Worm (Caenorhabditis elegans) whole organism, young adult: ENCODE measurements around the gene R10E9.2.

ENCODE experiments used
- C06A6.2 ChIP-seq: fragments of 200-800 bp; sonication (Bioruptor generic); conservative IDR thresholded peaks from 2 replicates; pipeline ENCODE4 v1.3.6; 2022; ENCODE audit warnings: missing genetic modification characterization, missing compliant biosample characterization
- C17E4.6 ChIP-seq: fragments of 200-800 bp; sonication (Bioruptor generic); IDR thresholded peaks from 2 replicates; pipeline ENCODE4 v1.3.6; 2022; ENCODE audit warnings: missing genetic modification reagents, missing genetic modification characterization, missing compliant biosample characterization
- F23B12.7 ChIP-seq: sonication (generic microtip); optimal IDR thresholded peaks from 2 replicates; lab custom pipeline; 2017; ENCODE audit warnings: missing genetic modification characterization, mild to moderate bottlenecking, missing compliant biosample characterization, antibody characterized with exemption, moderate library complexity; ENCODE audit not compliant: insufficient read depth
- F49E8.2 ChIP-seq: sonication (generic microtip); optimal IDR thresholded peaks from 3 replicates; lab custom pipeline; 2017; ENCODE audit warnings: missing genetic modification characterization, mild to moderate bottlenecking, missing compliant biosample characterization, antibody characterized with exemption, moderate library complexity; ENCODE audit not compliant: insufficient read depth
- K12H6.12 ChIP-seq: fragments of 200-800 bp; sonication (Bioruptor generic); optimal IDR thresholded peaks from 2 replicates; lab custom pipeline; 2018; ENCODE audit warnings: mild to moderate bottlenecking, missing genetic modification characterization, missing compliant biosample characterization
- T26A5.8 ChIP-seq: sonication (generic microtip); optimal IDR thresholded peaks from 2 replicates; lab custom pipeline; 2016; ENCODE audit warnings: missing genetic modification characterization, missing compliant biosample characterization
- akir-1 ChIP-seq: fragments of 200-800 bp; sonication (Bioruptor generic); optimal IDR thresholded peaks from 2 replicates; lab custom pipeline; 2018; ENCODE audit warnings: mild to moderate bottlenecking, missing genetic modification characterization, moderate library complexity, missing compliant biosample characterization
- aptf-3 ChIP-seq: fragments of 200-800 bp; sonication (Bioruptor generic); IDR thresholded peaks from 2 replicates; pipeline ENCODE4 v1.3.6; 2022; ENCODE audit warnings: missing genetic modification characterization, missing compliant biosample characterization
- atf-7 ChIP-seq: sonication (generic microtip); optimal IDR thresholded peaks from 2 replicates; lab custom pipeline; 2017; ENCODE audit warnings: mild to moderate bottlenecking, missing genetic modification characterization, missing compliant biosample characterization
- attf-3 ChIP-seq: fragments of 200-800 bp; sonication (Bioruptor generic); conservative IDR thresholded peaks from 2 replicates; pipeline ENCODE4 v1.3.6; 2022; ENCODE audit warnings: missing genetic modification reagents, missing genetic modification characterization, missing compliant biosample characterization
- ccch-3 ChIP-seq: fragments of 200-800 bp; sonication (Bioruptor generic); optimal IDR thresholded peaks from 2 replicates; lab custom pipeline; 2018; ENCODE audit warnings: mild to moderate bottlenecking, missing genetic modification characterization, missing compliant biosample characterization
- ceh-27 ChIP-seq: fragments of 200-800 bp; sonication (Bioruptor generic); optimal IDR thresholded peaks from 2 replicates; lab custom pipeline; 2018; ENCODE audit warnings: mild to moderate bottlenecking, missing genetic modification characterization, moderate library complexity, missing compliant biosample characterization
- ceh-58 ChIP-seq: fragments of 200-800 bp; sonication (Bioruptor generic); IDR thresholded peaks from 2 replicates; pipeline ENCODE4 v1.3.6; 2022; ENCODE audit warnings: missing genetic modification characterization, missing compliant biosample characterization
- die-1 ChIP-seq: sonication (generic microtip); optimal IDR thresholded peaks from 2 replicates; lab custom pipeline; 2016; ENCODE audit warnings: missing genotype, mild to moderate bottlenecking, missing genetic modification characterization, missing compliant biosample characterization
- efl-1 ChIP-seq: fragments of 150-350 bp; optimal IDR thresholded peaks from 2 replicates; lab custom pipeline; 2014; ENCODE audit warnings: missing biosample characterization, missing genetic modification reagents, missing genetic modification characterization
- egl-44 ChIP-seq: fragments of 200-800 bp; sonication (Bioruptor generic); IDR thresholded peaks from 2 replicates; pipeline ENCODE4 v1.3.6; 2022; ENCODE audit warnings: missing genetic modification reagents, missing genetic modification characterization, missing compliant biosample characterization
- ets-4 ChIP-seq: fragments of 200-800 bp; sonication (Bioruptor generic); optimal IDR thresholded peaks from 2 replicates; lab custom pipeline; 2018; ENCODE audit warnings: mild to moderate bottlenecking, missing genetic modification characterization, missing compliant biosample characterization
- him-1 ChIP-seq: sonication (generic microtip); optimal IDR thresholded peaks from 2 replicates; lab custom pipeline; 2016; ENCODE audit warnings: missing genotype, missing genetic modification reagents, missing genetic modification characterization, missing compliant biosample characterization
- hlh-12 ChIP-seq: sonication (generic microtip); optimal IDR thresholded peaks from 2 replicates; lab custom pipeline; 2016; ENCODE audit warnings: missing genetic modification characterization, missing compliant biosample characterization
- hlh-26 ChIP-seq: fragments of 200-800 bp; sonication (Bioruptor generic); conservative IDR thresholded peaks from 2 replicates; pipeline ENCODE4 v1.3.6; 2022; ENCODE audit warnings: missing genetic modification reagents, missing genetic modification characterization, missing compliant biosample characterization
- hmg-20 ChIP-seq: fragments of 200-800 bp; sonication (Bioruptor generic); IDR thresholded peaks from 2 replicates; pipeline ENCODE4 v1.3.6; 2022; ENCODE audit warnings: missing genetic modification reagents, missing genetic modification characterization, missing compliant biosample characterization
- hrde-1 ChIP-seq: sonication (generic microtip); optimal IDR thresholded peaks from 2 replicates; lab custom pipeline; 2016; ENCODE audit warnings: missing genetic modification characterization, mild to moderate bottlenecking, missing compliant biosample characterization, moderate library complexity, missing genotype, missing genetic modification reagents, borderline replicate concordance
- hsf-1 ChIP-seq: fragments of 200-800 bp; sonication (Bioruptor generic); IDR thresholded peaks from 2 replicates; pipeline ENCODE4 v1.3.6; 2022; ENCODE audit warnings: missing genetic modification reagents, missing genetic modification characterization, missing compliant biosample characterization
- lag-1 ChIP-seq: fragments of 200-800 bp; sonication (Bioruptor generic); IDR thresholded peaks from 2 replicates; pipeline ENCODE4 v1.3.6; 2022; ENCODE audit warnings: missing genetic modification reagents, missing genetic modification characterization, missing compliant biosample characterization
- let-526 ChIP-seq: fragments of 200-800 bp; sonication (Bioruptor generic); IDR thresholded peaks from 2 replicates; pipeline ENCODE4 v1.3.6; 2022; ENCODE audit warnings: missing genetic modification reagents, missing genetic modification characterization, missing compliant biosample characterization
- lin-40 ChIP-seq: sonication (generic microtip); optimal IDR thresholded peaks from 2 replicates; lab custom pipeline; 2016; ENCODE audit warnings: missing genetic modification characterization, mild to moderate bottlenecking, missing compliant biosample characterization, missing genotype, missing genetic modification reagents
- lin-54 ChIP-seq: fragments of 200-800 bp; sonication (Bioruptor generic); optimal IDR thresholded peaks from 2 replicates; lab custom pipeline; 2018; ENCODE audit warnings: mild to moderate bottlenecking, missing genetic modification characterization, missing compliant biosample characterization
- mel-28 ChIP-seq: sonication (generic microtip); optimal IDR thresholded peaks from 2 replicates; lab custom pipeline; 2016; ENCODE audit warnings: borderline replicate concordance, mild to moderate bottlenecking, missing genetic modification characterization, missing compliant biosample characterization
- nhr-179 ChIP-seq: sonication (generic microtip); optimal IDR thresholded peaks from 2 replicates; lab custom pipeline; 2016; ENCODE audit warnings: mild to moderate bottlenecking, missing genetic modification characterization, missing compliant biosample characterization
- nhr-27 ChIP-seq: fragments of 200-800 bp; sonication (Bioruptor generic); optimal IDR thresholded peaks from 2 replicates; lab custom pipeline; 2018; ENCODE audit warnings: mild to moderate bottlenecking, missing genetic modification characterization, moderate library complexity, missing compliant biosample characterization
- rcor-1 ChIP-seq: fragments of 200-800 bp; sonication (Bioruptor generic); IDR thresholded peaks from 2 replicates; pipeline ENCODE4 v1.3.6; 2022; ENCODE audit warnings: missing genetic modification reagents, missing genetic modification characterization, missing compliant biosample characterization
- rec-8 ChIP-seq, 2 experiments: sonication (generic microtip); optimal IDR thresholded peaks; 2 replicates each; lab custom pipeline; 2016; ENCODE audit warnings: mild to moderate bottlenecking in 2 of 2, missing genetic modification characterization in 2 of 2, missing genetic modification reagents in 2 of 2, missing genotype in 2 of 2, missing biosample characterization in 1 of 2, missing compliant biosample characterization in 1 of 2, moderate library complexity in 1 of 2
- snpc-1.1 ChIP-seq: sonication (generic microtip); optimal IDR thresholded peaks from 2 replicates; lab custom pipeline; 2017; ENCODE audit warnings: missing genetic modification characterization, mild to moderate bottlenecking, missing compliant biosample characterization, antibody characterized with exemption, moderate library complexity, missing genotype, missing genetic modification reagents; ENCODE audit not compliant: insufficient read depth
- snpc-1.3 ChIP-seq: sonication (generic microtip); optimal IDR thresholded peaks from 2 replicates; lab custom pipeline; 2017; ENCODE audit warnings: missing genetic modification characterization, mild to moderate bottlenecking, missing compliant biosample characterization, antibody characterized with exemption, moderate library complexity, missing genotype, missing genetic modification reagents; ENCODE audit not compliant: insufficient read depth
- snpc-3.4 ChIP-seq: sonication (generic microtip); optimal IDR thresholded peaks from 2 replicates; lab custom pipeline; 2017; ENCODE audit warnings: missing genetic modification characterization, mild to moderate bottlenecking, missing compliant biosample characterization, antibody characterized with exemption, moderate library complexity, missing genotype, missing genetic modification reagents
- somi-1 ChIP-seq: fragments of 200-800 bp; sonication (Bioruptor generic); optimal IDR thresholded peaks from 2 replicates; lab custom pipeline; 2018; ENCODE audit warnings: mild to moderate bottlenecking, missing genetic modification characterization, missing compliant biosample characterization
- sptf-2 ChIP-seq: fragments of 200-800 bp; sonication (Bioruptor generic); optimal IDR thresholded peaks from 2 replicates; lab custom pipeline; 2018; ENCODE audit warnings: mild to moderate bottlenecking, missing genetic modification characterization, missing compliant biosample characterization
- tbp1 ChIP-seq: fragments of 200-800 bp; sonication (Bioruptor generic); optimal IDR thresholded peaks from 2 replicates; lab custom pipeline; 2018; ENCODE audit warnings: mild to moderate bottlenecking, missing genetic modification characterization, missing compliant biosample characterization
- tbx-9 ChIP-seq: sonication (generic microtip); optimal IDR thresholded peaks from 2 replicates; lab custom pipeline; 2016; ENCODE audit warnings: borderline replicate concordance, missing genetic modification characterization, inconsistent platforms, missing compliant biosample characterization
- tlf-1 ChIP-seq: fragments of 200-800 bp; sonication (Bioruptor generic); optimal IDR thresholded peaks from 2 replicates; lab custom pipeline; 2018; ENCODE audit warnings: mild to moderate bottlenecking, missing genetic modification characterization, missing compliant biosample characterization
- zfh-2 ChIP-seq: fragments of 200-800 bp; sonication (Bioruptor generic); conservative IDR thresholded peaks from 2 replicates; pipeline ENCODE4 v1.3.6; 2022; ENCODE audit warnings: missing genetic modification reagents, missing genetic modification characterization, missing compliant biosample characterization
- ztf-18 ChIP-seq: sonication (generic microtip); optimal IDR thresholded peaks from 2 replicates; lab custom pipeline; 2016; ENCODE audit warnings: missing genotype, mild to moderate bottlenecking, missing genetic modification characterization, missing compliant biosample characterization
- ztf-22 ChIP-seq: fragments of 200-800 bp; sonication (Bioruptor generic); optimal IDR thresholded peaks from 2 replicates; lab custom pipeline; 2018; ENCODE audit warnings: mild to moderate bottlenecking, missing genetic modification characterization, moderate library complexity, missing compliant biosample characterization
- ztf-25 ChIP-seq: fragments of 200-800 bp; sonication (Bioruptor generic); IDR thresholded peaks from 2 replicates; pipeline ENCODE4 v1.3.6; 2022; ENCODE audit warnings: missing genetic modification reagents, missing genetic modification characterization, missing compliant biosample characterization
- ztf-28 ChIP-seq: fragments of 200-800 bp; sonication (Bioruptor generic); IDR thresholded peaks from 2 replicates; pipeline ENCODE4 v1.3.6; 2022; ENCODE audit warnings: missing genetic modification reagents, missing genetic modification characterization, missing compliant biosample characterization

The R10E9.2 gene

ce11 chrIII:3984049-3984484 lies 19.9 kb upstream of the R10E9.2 start (continued):
- no peak for TF ChIP-seq somi-1 (GFP tag; lab: Kevin White, UChicago)
- no peak for TF ChIP-seq ccch-3 (GFP tag; lab: Kevin White, UChicago)
- peak; percentile 2 for TF ChIP-seq lin-54 (GFP tag; lab: Kevin White, UChicago)
- no peak for TF ChIP-seq aptf-3 (GFP tag; lab: Robert Waterston, UW)
- no peak for TF ChIP-seq akir-1 (GFP tag; lab: Kevin White, UChicago)
- no peak for TF ChIP-seq snpc-1.1 (tag; lab: Kevin White, UChicago)
- TF ChIP-seq hlh-26 (GFP tag; lab: Robert Waterston, UW) = no peak
- TF ChIP-seq atf-7 (tag; lab: Kevin White, UChicago) = no peak
- no peak for TF ChIP-seq rcor-1 (GFP tag; lab: Robert Waterston, UW)
- TF ChIP-seq nhr-179 (tag; lab: Kevin White, UChicago) = no peak
- TF ChIP-seq ets-4 (GFP tag; lab: Kevin White, UChicago) = no peak
- no peak for TF ChIP-seq ztf-22 (GFP tag; lab: Kevin White, UChicago)
- TF ChIP-seq rec-8 (tag; optimal IDR thresholded peaks at IDR 0.05; lab: Kevin White, UChicago) = no peak
- TF ChIP-seq tbp1 (GFP tag; lab: Kevin White, UChicago) = no peak
- peak; percentile 80 for TF ChIP-seq K12H6.12 (tag; lab: Kevin White, UChicago)
- no peak for TF ChIP-seq hlh-12 (tag; lab: Kevin White, UChicago)
- no peak for TF ChIP-seq hsf-1
- TF ChIP-seq lag-1 (GFP tag; lab: Robert Waterston, UW) = no peak
- no peak for TF ChIP-seq nhr-27 (tag; lab: Kevin White, UChicago)

- TF ChIP-seq T26A5.8 (tag; lab: Kevin White, UChicago) = no peak
- TF ChIP-seq ceh-58 (GFP tag; lab: Robert Waterston, UW) = no peak
- no peak for TF ChIP-seq tbx-9 (tag; lab: Kevin White, UChicago)
- TF ChIP-seq zfh-2 (GFP tag; lab: Robert Waterston, UW) = peak; percentile 88
- TF ChIP-seq ztf-18 (tag; lab: Kevin White, UChicago) = peak; percentile 3
- no peak for TF ChIP-seq mel-28 (tag; lab: Kevin White, UChicago)
- TF ChIP-seq attf-3 (GFP tag; lab: Robert Waterston, UW) = no peak
- no peak for TF ChIP-seq sptf-2 (GFP tag; lab: Kevin White, UChicago)
- TF ChIP-seq die-1 (tag; lab: Kevin White, UChicago) = no peak
- TF ChIP-seq him-1 (tag; lab: Kevin White, UChicago) = no peak
- TF ChIP-seq F23B12.7 (tag; lab: Kevin White, UChicago) = no peak
- TF ChIP-seq atf-7 (tag; lab: Kevin White, UChicago) = peak; percentile 37
- peak; percentile 5 for TF ChIP-seq efl-1
- TF ChIP-seq hmg-20 (GFP tag; lab: Robert Waterston, UW) = no peak
- TF ChIP-seq F49E8.2 (tag; lab: Kevin White, UChicago) = no peak
- no peak for TF ChIP-seq snpc-1.3 (tag; lab: Kevin White, UChicago)
- peak; percentile 69 for TF ChIP-seq lin-40 (tag; lab: Kevin White, UChicago)
- no peak for TF ChIP-seq snpc-3.4 (tag; lab: Kevin White, UChicago)
- TF ChIP-seq egl-44 = no peak
- no peak for TF ChIP-seq tlf-1 (GFP tag; lab: Kevin White, UChicago)
- TF ChIP-seq ceh-27 (GFP tag; lab: Kevin White, UChicago) = peak; percentile 15
- TF ChIP-seq ztf-28 (GFP tag; lab: Robert Waterston, UW) = no peak
- TF ChIP-seq ztf-25 (GFP tag; lab: Robert Waterston, UW) = no peak
- no peak for TF ChIP-seq C17E4.6 (GFP tag; lab: Robert Waterston, UW)
- TF ChIP-seq hrde-1 (tag; lab: Kevin White, UChicago) = no peak
- TF ChIP-seq rcor-1 (GFP tag; lab: Robert Waterston, UW) = no peak
- no peak for TF ChIP-seq let-526 (GFP tag; lab: Robert Waterston, UW)
- TF ChIP-seq C06A6.2 = 0 out of 2 replicates have a peak, but pooled peaks have one; percentile 47
Observed at ce11 chrIII:3979980-3980631, 16.0 kb upstream of the R10E9.2 start.
